Fruit fly (Drosophila melanogaster) whole organism, embryonic: ENCODE data around the gene CG18265.

Source experiments
- Ada2b ChIP-seq: fragments of 200-800 bp; sonication (Bioruptor generic); IDR thresholded peaks from 2 replicates; pipeline ENCODE4 v1.3.6; 2022; ENCODE audit warnings: missing biosample characterization, missing genetic modification characterization
- B-H2 ChIP-seq: fragments of 200-800 bp; sonication (Bioruptor generic); optimal IDR thresholded peaks from 2 replicates; lab custom pipeline; 2018; ENCODE audit warnings: missing biosample characterization, mild to moderate bottlenecking, missing genetic modification characterization
- CG10274 ChIP-seq: fragments of 200-800 bp; sonication (Bioruptor generic); optimal IDR thresholded peaks from 3 replicates; lab custom pipeline; 2017; ENCODE audit warnings: missing biosample characterization, mild to moderate bottlenecking, missing genetic modification characterization
- CG10321 ChIP-seq: fragments of 200-800 bp; sonication (Bioruptor generic); IDR thresholded peaks from 2 replicates; pipeline ENCODE4 v1.3.6; 2022; ENCODE audit warnings: missing biosample characterization, missing genetic modification characterization
- CG10543 ChIP-seq: fragments of 200-800 bp; sonication (Bioruptor generic); optimal IDR thresholded peaks from 3 replicates; lab custom pipeline; 2017; ENCODE audit warnings: missing biosample characterization, mild to moderate bottlenecking, missing genetic modification characterization, moderate library complexity
- CG11093 ChIP-seq: fragments of 200-800 bp; sonication (Bioruptor generic); IDR thresholded peaks from 3 replicates; pipeline ENCODE4 v1.3.6; 2022; ENCODE audit warnings: missing biosample characterization, missing genetic modification characterization
- CG11247 ChIP-seq: fragments of 200-800 bp; sonication (Bioruptor generic); IDR thresholded peaks from 2 replicates; pipeline ENCODE4 v1.3.6; 2022; ENCODE audit warnings: missing biosample characterization, missing genetic modification characterization
- CG11456 ChIP-seq: fragments of 200-800 bp; sonication (Bioruptor generic); IDR thresholded peaks from 3 replicates; pipeline ENCODE4 v1.3.6; 2022; ENCODE audit warnings: missing biosample characterization, missing genetic modification characterization
- CG13894 ChIP-seq: fragments of 200-800 bp; sonication (Bioruptor generic); optimal IDR thresholded peaks from 3 replicates; lab custom pipeline; 2018; ENCODE audit warnings: missing biosample characterization, mild to moderate bottlenecking, missing genetic modification characterization, moderate library complexity
- CG1529 ChIP-seq: fragments of 200-800 bp; sonication (Bioruptor generic); optimal IDR thresholded peaks from 3 replicates; lab custom pipeline; 2018; ENCODE audit warnings: missing biosample characterization, missing genetic modification characterization
- CG17328 ChIP-seq: fragments of 200-800 bp; sonication (Bioruptor generic); IDR thresholded peaks from 2 replicates; pipeline ENCODE4 v1.3.6; 2022; ENCODE audit warnings: missing biosample characterization, missing genetic modification characterization
- CG31224 ChIP-seq: fragments of 200-800 bp; sonication (Bioruptor generic); IDR thresholded peaks from 2 replicates; pipeline ENCODE4 v1.3.6; 2022; ENCODE audit warnings: missing biosample characterization, missing genetic modification characterization
- CG43689 ChIP-seq: fragments of 200-800 bp; sonication (Bioruptor generic); IDR thresholded peaks from 2 replicates; pipeline ENCODE4 v1.3.6; 2022; ENCODE audit warnings: missing biosample characterization, missing genetic modification characterization
- CG4404 ChIP-seq: fragments of 200-800 bp; sonication (Bioruptor generic); IDR thresholded peaks from 2 replicates; pipeline ENCODE4 v1.3.6; 2022; ENCODE audit warnings: missing biosample characterization, missing genetic modification characterization
- CG5180 ChIP-seq: fragments of 200-800 bp; sonication (Bioruptor generic); optimal IDR thresholded peaks from 3 replicates; lab custom pipeline; 2017; ENCODE audit warnings: missing biosample characterization, missing genetic modification characterization, mild to moderate bottlenecking, moderate library complexity, missing genetic modification reagents
- CG6791 ChIP-seq: fragments of 200-800 bp; sonication (Bioruptor generic); IDR thresholded peaks from 3 replicates; pipeline ENCODE4 v1.3.6; 2022; ENCODE audit warnings: missing biosample characterization, missing genetic modification characterization; ENCODE audit not compliant: partially characterized antibody
- CG6854 ChIP-seq: fragments of 200-800 bp; sonication (Bioruptor generic); optimal IDR thresholded peaks from 3 replicates; lab custom pipeline; 2017; ENCODE audit warnings: missing biosample characterization, mild to moderate bottlenecking, missing genetic modification characterization
- CG7839 ChIP-seq: fragments of 200-800 bp; sonication (Bioruptor generic); optimal IDR thresholded peaks from 3 replicates; lab custom pipeline; 2018; ENCODE audit warnings: missing biosample characterization, mild to moderate bottlenecking, missing genetic modification characterization, moderate library complexity
- CG9797 ChIP-seq: fragments of 200-800 bp; sonication (Bioruptor generic); optimal IDR thresholded peaks from 3 replicates; lab custom pipeline; 2018; ENCODE audit warnings: missing biosample characterization, mild to moderate bottlenecking, missing genetic modification characterization
- CrebB ChIP-seq: fragments of 200-800 bp; sonication (Bioruptor generic); optimal IDR thresholded peaks from 3 replicates; lab custom pipeline; 2018; ENCODE audit warnings: missing biosample characterization, mild to moderate bottlenecking, missing genetic modification characterization
- Deaf1 ChIP-seq: fragments of 200-800 bp; optimal IDR thresholded peaks from 3 replicates; lab custom pipeline; 2019; ENCODE audit warnings: missing biosample characterization, mild to moderate bottlenecking, missing genetic modification characterization, moderate library complexity
- HLH3B ChIP-seq: fragments of 200-800 bp; sonication (Bioruptor generic); IDR thresholded peaks from 2 replicates; pipeline ENCODE4 v1.3.6; 2022; ENCODE audit warnings: missing biosample characterization, missing genetic modification characterization
- Hr39 ChIP-seq: fragments of >200 bp; optimal IDR thresholded peaks from 2 replicates; lab custom pipeline; 2017
- Hsf ChIP-seq: fragments of 200-800 bp; sonication (Bioruptor generic); optimal IDR thresholded peaks from 3 replicates; lab custom pipeline; 2016; ENCODE audit warnings: missing biosample characterization, missing genetic modification characterization
- Med ChIP-seq: fragments of 200-800 bp; sonication (Bioruptor generic); peaks from one replicate; lab custom pipeline; 2016; ENCODE audit warnings: missing biosample characterization, missing genetic modification characterization, mild to moderate bottlenecking, inconsistent platforms, moderate library complexity
- Nf-YC ChIP-seq: fragments of 200-800 bp; optimal IDR thresholded peaks from 3 replicates; lab custom pipeline; 2019; ENCODE audit warnings: missing biosample characterization, mild to moderate bottlenecking, missing genetic modification characterization, moderate library complexity
- Poxn ChIP-seq: fragments of 200-800 bp; sonication (Bioruptor generic); IDR thresholded peaks from 2 replicates; pipeline ENCODE4 v1.3.6; 2022; ENCODE audit warnings: missing biosample characterization, missing genetic modification characterization
- Rfx ChIP-seq: fragments of 200-800 bp; sonication (Bioruptor generic); IDR thresholded peaks from 2 replicates; pipeline ENCODE4 v1.3.6; 2022; ENCODE audit warnings: missing biosample characterization, missing genetic modification characterization
- Ssrp ChIP-seq: fragments of 200-800 bp; sonication (Bioruptor generic); optimal IDR thresholded peaks from 2 replicates; lab custom pipeline; 2018; ENCODE audit warnings: missing biosample characterization, mild to moderate bottlenecking, missing genetic modification characterization, moderate library complexity
- abd-A ChIP-seq: fragments of 200-800 bp; sonication (Bioruptor generic); optimal IDR thresholded peaks from 3 replicates; lab custom pipeline; 2019; ENCODE audit warnings: missing biosample characterization, mild to moderate bottlenecking, missing genetic modification characterization, moderate library complexity
- ap ChIP-seq: fragments of 200-800 bp; sonication (Bioruptor generic); IDR thresholded peaks from 2 replicates; pipeline ENCODE4 v1.3.6; 2022; ENCODE audit warnings: missing biosample characterization, missing genetic modification characterization
- ash1 ChIP-seq: fragments of 200-800 bp; sonication (Bioruptor generic); optimal IDR thresholded peaks from 2 replicates; lab custom pipeline; 2018; ENCODE audit warnings: missing biosample characterization, mild to moderate bottlenecking, missing genetic modification characterization
- cato ChIP-seq: fragments of 200-800 bp; sonication (Bioruptor generic); optimal IDR thresholded peaks from 2 replicates; lab custom pipeline; 2016; ENCODE audit warnings: missing biosample characterization, missing genetic modification characterization, borderline replicate concordance
- cg ChIP-seq: fragments of 200-800 bp; sonication (Bioruptor generic); optimal IDR thresholded peaks from 3 replicates; lab custom pipeline; 2019; ENCODE audit warnings: missing biosample characterization, mild to moderate bottlenecking, missing genetic modification characterization, moderate library complexity
- dan ChIP-seq: fragments of 200-800 bp; sonication (Bioruptor generic); IDR thresholded peaks from 2 replicates; pipeline ENCODE4 v1.3.6; 2022; ENCODE audit warnings: missing biosample characterization, missing genetic modification characterization
- emc ChIP-seq: fragments of 200-800 bp; sonication (Bioruptor generic); optimal IDR thresholded peaks from 2 replicates; lab custom pipeline; 2016; ENCODE audit warnings: missing biosample characterization, missing genetic modification characterization
- ewg ChIP-seq: fragments of 200-800 bp; sonication (Bioruptor generic); optimal IDR thresholded peaks from 3 replicates; lab custom pipeline; 2017; ENCODE audit warnings: mild to moderate bottlenecking, missing biosample characterization, missing genetic modification reagents, missing genetic modification characterization
- gcm2 ChIP-seq: fragments of 200-800 bp; sonication (Bioruptor generic); optimal IDR thresholded peaks from 2 replicates; lab custom pipeline; 2016; ENCODE audit warnings: missing biosample characterization, missing genetic modification characterization
- hbn ChIP-seq: fragments of 200-800 bp; sonication (Bioruptor generic); IDR thresholded peaks from 2 replicates; pipeline ENCODE4 v1.3.6; 2022; ENCODE audit warnings: missing biosample characterization, missing genetic modification characterization; ENCODE audit not compliant: partially characterized antibody
- jing ChIP-seq: fragments of 200-800 bp; sonication (Bioruptor generic); optimal IDR thresholded peaks from 2 replicates; lab custom pipeline; 2018; ENCODE audit warnings: missing biosample characterization, mild to moderate bottlenecking, missing genetic modification characterization
- ken ChIP-seq: fragments of 200-800 bp; sonication (Bioruptor generic); IDR thresholded peaks from 3 replicates; pipeline ENCODE4 v1.3.6; 2022; ENCODE audit warnings: missing biosample characterization, missing genetic modification characterization
- luna ChIP-seq: fragments of 200-800 bp; sonication (Bioruptor generic); optimal IDR thresholded peaks from 2 replicates; lab custom pipeline; 2016; ENCODE audit warnings: missing biosample characterization, missing genetic modification characterization
- mam ChIP-seq: fragments of 200-800 bp; sonication (Bioruptor generic); optimal IDR thresholded peaks from 3 replicates; lab custom pipeline; 2016; ENCODE audit warnings: missing biosample characterization, missing genetic modification characterization
- pfk ChIP-seq: fragments of 200-800 bp; sonication (Bioruptor generic); optimal IDR thresholded peaks from 2 replicates; lab custom pipeline; 2018; ENCODE audit warnings: missing biosample characterization, mild to moderate bottlenecking, missing genetic modification characterization, moderate library complexity
- pros ChIP-seq: fragments of 200-800 bp; sonication (Bioruptor generic); optimal IDR thresholded peaks from 3 replicates; lab custom pipeline; 2019; ENCODE audit warnings: missing biosample characterization, mild to moderate bottlenecking, missing genetic modification characterization, moderate library complexity
- ranshi ChIP-seq: fragments of 200-800 bp; sonication (Bioruptor generic); IDR thresholded peaks from 2 replicates; pipeline ENCODE4 v1.3.6; 2022; ENCODE audit warnings: missing biosample characterization, missing genetic modification characterization
- scrt ChIP-seq: fragments of 200-800 bp; sonication (Bioruptor generic); optimal IDR thresholded peaks from 2 replicates; lab custom pipeline; 2018; ENCODE audit warnings: missing biosample characterization, mild to moderate bottlenecking, missing genetic modification characterization, moderate library complexity
- sens ChIP-seq: fragments of 200-800 bp; sonication (Bioruptor generic); peaks from one replicate; lab custom pipeline; 2016; ENCODE audit warnings: missing biosample characterization, missing genetic modification characterization
- shn ChIP-seq: fragments of 200-800 bp; sonication (Bioruptor generic); optimal IDR thresholded peaks from 3 replicates; lab custom pipeline; 2016; ENCODE audit warnings: missing biosample characterization, missing genetic modification characterization
- sob ChIP-seq: fragments of 200-800 bp; sonication (Bioruptor generic); IDR thresholded peaks from 2 replicates; pipeline ENCODE4 v1.3.6; 2022; ENCODE audit warnings: missing biosample characterization, missing genetic modification characterization
- sqz ChIP-seq: fragments of 200-800 bp; sonication (Bioruptor generic); optimal IDR thresholded peaks from 3 replicates; lab custom pipeline; 2018; ENCODE audit warnings: missing biosample characterization, mild to moderate bottlenecking, missing genetic modification characterization

The CG18265 gene

DNA sequence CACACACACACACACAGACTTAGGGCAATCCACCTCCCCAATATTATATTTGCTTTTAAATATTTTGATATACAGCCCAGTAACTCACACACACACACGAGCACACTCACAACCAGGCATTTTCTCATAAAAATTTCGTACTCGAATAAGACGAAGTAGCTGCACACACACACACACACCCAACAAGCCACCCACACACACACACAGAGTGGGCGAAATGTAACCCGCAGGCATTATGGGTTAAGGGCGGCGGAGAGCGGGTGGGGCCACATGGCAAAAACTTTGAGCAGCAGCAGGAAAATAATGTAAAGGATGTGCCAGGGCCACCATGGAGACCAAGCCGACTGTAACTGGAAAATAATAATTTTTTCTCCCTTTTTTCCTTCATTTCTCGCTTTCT lies 2.4 kb downstream of the CG18265 start:
- no peak for TF ChIP-seq gcm2 (GFP tag; lab: Kevin White, UChicago)
- TF ChIP-seq cg (GFP tag; lab: Kevin White, UChicago): peak; percentile 37
- peak; percentile 23 for TF ChIP-seq sens
- TF ChIP-seq jing (GFP tag; lab: Kevin White, UChicago): no peak
- TF ChIP-seq Nf-YC (tag; lab: Kevin White, UChicago): no peak
- TF ChIP-seq Hsf: no peak
- TF ChIP-seq CG11093: no peak
- no peak for TF ChIP-seq Ada2b (GFP tag; lab: Robert Waterston, UW)
- no peak for TF ChIP-seq CG6791 (GFP tag; lab: Robert Waterston, UW)
- TF ChIP-seq pfk (GFP tag; lab: Kevin White, UChicago): no peak
- TF ChIP-seq ash1 (GFP tag; lab: Kevin White, UChicago): no peak
- no peak for TF ChIP-seq CG5180
- peak; percentile 9 for TF ChIP-seq CG10543 (GFP tag; lab: Kevin White, UChicago)
- no peak for TF ChIP-seq sob (GFP tag; lab: Robert Waterston, UW)
- no peak for TF ChIP-seq B-H2 (GFP tag; lab: Kevin White, UChicago)
- no peak for TF ChIP-seq Ssrp (tag; lab: Kevin White, UChicago)
- TF ChIP-seq Hr39 (lab: Kevin White, UChicago): no peak
- TF ChIP-seq CG6854 (GFP tag; lab: Kevin White, UChicago): no peak
- no peak for TF ChIP-seq sqz (GFP tag; lab: Kevin White, UChicago)
- no peak for TF ChIP-seq CG4404
- peak; percentile 52 for TF ChIP-seq pros (GFP tag; lab: Kevin White, UChicago)
- TF ChIP-seq CG43689 (GFP tag; lab: Robert Waterston, UW): no peak
- TF ChIP-seq cato (GFP tag; lab: Kevin White, UChicago): no peak
- TF ChIP-seq shn (GFP tag; lab: Kevin White, UChicago): no peak
- TF ChIP-seq CG10274 (GFP tag; lab: Kevin White, UChicago): no peak
- TF ChIP-seq luna (GFP tag; lab: Kevin White, UChicago): no peak
- TF ChIP-seq CG11456 (GFP tag; lab: Robert Waterston, UW): no peak
- TF ChIP-seq CG17328 (GFP tag; lab: Robert Waterston, UW): no peak
- no peak for TF ChIP-seq CG7839 (tag; lab: Kevin White, UChicago)
- no peak for TF ChIP-seq emc
- TF ChIP-seq Med: peak; percentile 16
- TF ChIP-seq CG13894 (tag; lab: Kevin White, UChicago): peak; percentile 16
- TF ChIP-seq ranshi (GFP tag; lab: Robert Waterston, UW): 0 out of 2 replicates have a peak, but pooled peaks have one; percentile 10
- no peak for TF ChIP-seq ap (GFP tag; lab: Robert Waterston, UW)
- no peak for TF ChIP-seq dan (GFP tag; lab: Robert Waterston, UW)
- TF ChIP-seq CrebB (tag; lab: Kevin White, UChicago): no peak
- TF ChIP-seq Deaf1 (tag; lab: Kevin White, UChicago): no peak
- peak; percentile 86 for TF ChIP-seq abd-A (tag; lab: Kevin White, UChicago)

DNA sequence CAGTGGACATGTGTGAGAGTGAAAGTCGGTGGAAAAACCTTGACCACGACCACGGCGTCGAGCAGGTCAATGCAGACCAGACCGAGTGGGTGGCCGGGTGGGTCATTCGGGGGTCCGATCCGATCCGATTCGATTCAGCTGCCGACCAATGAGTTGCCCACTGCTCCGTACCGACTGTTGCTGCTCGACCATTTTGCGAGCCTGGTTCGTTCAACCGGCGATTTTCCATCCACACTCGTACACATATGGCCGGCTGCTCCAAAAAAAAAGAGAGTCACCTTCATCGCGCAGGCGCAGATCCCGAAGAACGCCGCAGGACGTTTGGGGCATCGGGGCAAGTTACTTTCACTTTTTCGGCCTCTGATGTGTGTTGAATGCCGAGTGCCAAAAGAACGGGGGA lies 5.4 kb downstream of the CG18265 start:
- TF ChIP-seq Rfx (no peak), CG10321 (no peak), CG11247 (GFP tag; lab: Robert Waterston, UW) (no peak), mam (GFP tag; lab: Kevin White, UChicago) (no peak), Poxn (GFP tag; lab: Robert Waterston, UW) (no peak), CG13894 (tag; lab: Kevin White, UChicago) (peak; percentile 50), HLH3B (GFP tag; lab: Robert Waterston, UW) (no peak), ken (GFP tag; lab: Robert Waterston, UW) (0 out of 3 replicates have a peak, but pooled peaks have one; percentile 20), Deaf1 (tag; lab: Kevin White, UChicago) (peak; percentile 80), scrt (peak; percentile 63), ewg (peak; percentile 31), CG1529 (GFP tag; lab: Kevin White, UChicago) (no peak), CG31224 (GFP tag; lab: Robert Waterston, UW) (0 out of 2 replicates have a peak, but pooled peaks have one; percentile 20), hbn (GFP tag; lab: Robert Waterston, UW) (no peak), CG9797 (no peak)
- TF ChIP-seq, all 482 proteins: peak for 6
